In the genomic region with DNA sequence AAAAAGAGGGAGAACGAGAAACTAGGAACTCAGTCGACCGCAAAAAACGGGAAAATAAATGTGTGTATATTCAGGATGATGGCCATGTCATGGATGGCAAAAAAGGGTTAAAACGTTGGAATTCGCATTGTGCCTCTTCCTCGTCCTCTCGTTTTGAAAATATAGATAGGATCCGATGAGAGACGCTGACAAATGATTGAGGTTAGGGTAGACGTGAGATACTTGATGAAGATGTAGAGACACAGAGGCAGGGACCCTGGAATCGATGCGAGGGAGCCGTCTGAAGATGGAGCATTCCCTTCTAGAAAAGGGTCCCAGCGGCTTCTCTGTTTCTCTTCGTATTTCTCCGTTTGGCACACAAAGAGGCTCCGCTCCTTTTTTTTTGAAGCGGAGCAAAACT, we compare ENCODE assay signal across 2 worm cellular contexts.
TF ChIP-seq lines count a peak whose summit lies in the region.

No protein-coding gene starts in this region.

TF ChIP-seq in whole organism, L1 larva, 84 proteins besides CTCF, POLR2A, EP300 and RAD21 (continued from another document):
- peak in 1 of 2 experiments; percentile 46 for TF ChIP-seq lsy-2 (tag; optimal IDR thresholded peaks at IDR 0.05; lab: Kevin White, UChicago)

TF ChIP-seq in whole organism, L3 larva, 47 proteins besides CTCF, POLR2A, EP300 and RAD21 (continued from another document):
- peak; percentile 59 for TF ChIP-seq hmg-11 (tag; optimal IDR thresholded peaks at IDR 0.05; lab: Kevin White, UChicago)
- TF ChIP-seq egl-5 (tag; optimal IDR thresholded peaks at IDR 0.05; lab: Kevin White, UChicago) = no peak
- TF ChIP-seq daf-12 (tag; optimal IDR thresholded peaks at IDR 0.05; lab: Kevin White, UChicago) = no peak
